Fruit fly (Drosophila melanogaster): ENCODE results near the gene tHMG2.
A peak's percentile ranks its signal among the peaks of the same experiment; 100 is the strongest.

The tHMG2 gene

dm6 chr3R:22491088-22491879 is 1.5 kb upstream of the tHMG2 start, which contains the start of the genes CCT1 and tHMG1 (continued):
- TF ChIP-seq TFAM (GFP tag; optimal IDR thresholded peaks at IDR 0.05) (no peak), ash1 (GFP tag; optimal IDR thresholded peaks at IDR 0.05) (no peak), CG3847 (GFP tag; IDR thresholded peaks at IDR 0.05) (no peak), ewg (GFP tag; optimal IDR thresholded peaks at IDR 0.05) (no peak), Opbp (GFP tag; IDR thresholded peaks at IDR 0.05; ENCODE audit: partially characterized antibody) (peak; percentile 85), bsh (GFP tag; optimal IDR thresholded peaks at IDR 0.05) (no peak), crp (GFP tag; optimal IDR thresholded peaks at IDR 0.05) (no peak), Ets97D (GFP tag; optimal IDR thresholded peaks at IDR 0.05) (peak; percentile 56), mirr (GFP tag; optimal IDR thresholded peaks at IDR 0.05) (no peak), CG6689 (GFP tag; IDR thresholded peaks at IDR 0.05) (no peak), ato (GFP tag; IDR thresholded peaks at IDR 0.05; ENCODE audit: partially characterized antibody) (peak; percentile 82), CG12299 (tag; optimal IDR thresholded peaks at IDR 0.05) (no peak), CG12219 (GFP tag; optimal IDR thresholded peaks at IDR 0.05) (no peak), mld (GFP tag; IDR thresholded peaks at IDR 0.05; ENCODE audit: partially characterized antibody) (peak; percentile 91; the same call in 2 of the 3 replicates), CG18262 (tag; optimal IDR thresholded peaks at IDR 0.05) (peak; percentile 32), twi (tag; optimal IDR thresholded peaks at IDR 0.05) (no peak), CG30020 (tag; optimal IDR thresholded peaks at IDR 0.05) (peak; percentile 37), Blimp-1 (GFP tag; optimal IDR thresholded peaks at IDR 0.05) (no peak), ranshi (GFP tag; IDR thresholded peaks at IDR 0.05) (no peak), CG34422 (GFP tag; IDR thresholded peaks at IDR 0.05) (peak; percentile 82; the same call in 1 of the 3 replicates), sisA (GFP tag; IDR thresholded peaks at IDR 0.05) (no peak), Elba2 (GFP tag; optimal IDR thresholded peaks at IDR 0.05) (no peak), CG2120 (GFP tag; optimal IDR thresholded peaks at IDR 0.05) (peak; percentile 27), CG4707 (GFP tag; optimal IDR thresholded peaks at IDR 0.05) (no peak), Max (GFP tag; optimal IDR thresholded peaks at IDR 0.05) (peak; percentile 33), zen (tag; optimal IDR thresholded peaks at IDR 0.05) (no peak), CG18011 (GFP tag; optimal IDR thresholded peaks at IDR 0.05) (no peak), bowl (GFP tag; IDR thresholded peaks at IDR 0.05) (no peak), Side (GFP tag; optimal IDR thresholded peaks at IDR 0.05) (no peak), CG12104 (GFP tag; optimal IDR thresholded peaks at IDR 0.05) (no peak), CG10431 (GFP tag; optimal IDR thresholded peaks at IDR 0.05) (no peak), CG15479 (GFP tag; optimal IDR thresholded peaks at IDR 0.05) (no peak), inv (GFP tag; IDR thresholded peaks at IDR 0.05; ENCODE audit: partially characterized antibody) (peak; percentile 91), CG2129 (GFP tag; IDR thresholded peaks at IDR 0.05; ENCODE audit: partially characterized antibody) (peak; percentile 98), CG1529 (GFP tag; optimal IDR thresholded peaks at IDR 0.05) (no peak), E2f2 (GFP tag; IDR thresholded peaks at IDR 0.05) (peak; percentile 81), Ptx1 (GFP tag; IDR thresholded peaks at IDR 0.05) (no peak), so (GFP tag; IDR thresholded peaks at IDR 0.05) (no peak), CG4282 (GFP tag; optimal IDR thresholded peaks at IDR 0.05) (no peak), CG15073 (GFP tag; optimal IDR thresholded peaks at IDR 0.05) (no peak), CG6791 (GFP tag; IDR thresholded peaks at IDR 0.05; ENCODE audit: partially characterized antibody) (peak; percentile 85), Scr (GFP tag; IDR thresholded peaks at IDR 0.05; ENCODE audit: partially characterized antibody) (peak; percentile 97), bbx (GFP tag; IDR thresholded peaks at IDR 0.05; ENCODE audit: partially characterized antibody) (peak; percentile 93), CG7745 (tag; optimal IDR thresholded peaks at IDR 0.05) (no peak), CG17385 (GFP tag; optimal IDR thresholded peaks at IDR 0.05) (no peak), gro (GFP tag; optimal IDR thresholded peaks at IDR 0.05) (no peak), tll (GFP tag; optimal IDR thresholded peaks at IDR 0.05) (no peak), Aef1 (GFP tag; IDR thresholded peaks at IDR 0.05) (no peak)
